Fruit fly (Drosophila melanogaster) S2 (cell line): ENCODE measurements around the gene Sf3b3.

Experiments used
- CG8478 ChIP-seq: fragments of >200 bp; optimal IDR thresholded peaks from 2 replicates; lab custom pipeline; 2018
- CTCF ChIP-seq, 2 experiments: fragments of >200 bp; optimal IDR thresholded peaks; 2 replicates each; lab custom pipeline; 2018

- TF ChIP-seq CTCF (optimal IDR thresholded peaks at IDR 0.05; lab: Kevin White, UChicago) (no peak), CG8478 (lab: Kevin White, UChicago) (no peak)
Measured at dm6 chr3L:876087-876486, 42.9 kb upstream of the Sf3b3 start.
